Worm (Caenorhabditis elegans) whole organism, midembryonic: ENCODE results near the gene col-111.

ENCODE experiments used
- T22C8.4 ChIP-seq: fragments of 200-800 bp; sonication (Bioruptor generic); IDR thresholded peaks from 2 replicates; pipeline ENCODE4 v1.3.6; 2022; ENCODE audit warnings: missing genetic modification characterization, missing compliant biosample characterization
- cog-1 ChIP-seq: sonication (generic microtip); optimal IDR thresholded peaks from 2 replicates; lab custom pipeline; 2016; ENCODE audit warnings: missing genetic modification characterization, missing compliant biosample characterization
- flt-1 ChIP-seq: fragments of 200-800 bp; sonication (Bioruptor generic); IDR thresholded peaks from 2 replicates; pipeline ENCODE4 v1.3.6; 2022; ENCODE audit warnings: missing genetic modification characterization, missing compliant biosample characterization
- klf-2 ChIP-seq: fragments of 200-800 bp; sonication (Bioruptor generic); conservative IDR thresholded peaks from 2 replicates; pipeline ENCODE4 v1.3.6; 2022; ENCODE audit warnings: missing genetic modification reagents, missing genetic modification characterization, missing compliant biosample characterization
- med-1 ChIP-seq: sonication (generic microtip); optimal IDR thresholded peaks from 2 replicates; lab custom pipeline; 2017; ENCODE audit warnings: missing genetic modification characterization, mild to moderate bottlenecking, missing compliant biosample characterization, antibody characterized with exemption, missing genetic modification reagents; ENCODE audit not compliant: insufficient read depth
- ref-1 ChIP-seq: fragments of 200-800 bp; sonication (Bioruptor generic); conservative IDR thresholded peaks from 2 replicates; pipeline ENCODE4 v1.3.6; 2022; ENCODE audit warnings: missing genetic modification reagents, missing genetic modification characterization, missing compliant biosample characterization
- tab-1 ChIP-seq: fragments of 200-800 bp; sonication (Bioruptor generic); IDR thresholded peaks from 2 replicates; pipeline ENCODE4 v1.3.6; 2022; ENCODE audit warnings: missing genetic modification characterization, missing compliant biosample characterization
- ztf-29 ChIP-seq: fragments of 200-800 bp; sonication (Bioruptor generic); IDR thresholded peaks from 2 replicates; pipeline ENCODE4 v1.3.6; 2022; ENCODE audit warnings: missing genetic modification reagents, missing genetic modification characterization, missing compliant biosample characterization

ce11 chrIV:4652365-4652844 is 5.4 kb downstream of the col-111 start, which contains the start of gene F29B9.5:
- TF ChIP-seq ztf-29 (GFP tag; lab: Robert Waterston, UW) (no peak), cog-1 (tag; lab: Kevin White, UChicago) (no peak), flt-1 (no peak), tab-1 (GFP tag; lab: Robert Waterston, UW) (no peak), T22C8.4 (GFP tag; lab: Robert Waterston, UW) (no peak), klf-2 (no peak), med-1 (no peak), ref-1 (GFP tag; lab: Robert Waterston, UW) (no peak)
